Fruit fly (Drosophila melanogaster): ENCODE measurements around the gene alpha4GT1.

alpha4GT1 gene

DNA sequence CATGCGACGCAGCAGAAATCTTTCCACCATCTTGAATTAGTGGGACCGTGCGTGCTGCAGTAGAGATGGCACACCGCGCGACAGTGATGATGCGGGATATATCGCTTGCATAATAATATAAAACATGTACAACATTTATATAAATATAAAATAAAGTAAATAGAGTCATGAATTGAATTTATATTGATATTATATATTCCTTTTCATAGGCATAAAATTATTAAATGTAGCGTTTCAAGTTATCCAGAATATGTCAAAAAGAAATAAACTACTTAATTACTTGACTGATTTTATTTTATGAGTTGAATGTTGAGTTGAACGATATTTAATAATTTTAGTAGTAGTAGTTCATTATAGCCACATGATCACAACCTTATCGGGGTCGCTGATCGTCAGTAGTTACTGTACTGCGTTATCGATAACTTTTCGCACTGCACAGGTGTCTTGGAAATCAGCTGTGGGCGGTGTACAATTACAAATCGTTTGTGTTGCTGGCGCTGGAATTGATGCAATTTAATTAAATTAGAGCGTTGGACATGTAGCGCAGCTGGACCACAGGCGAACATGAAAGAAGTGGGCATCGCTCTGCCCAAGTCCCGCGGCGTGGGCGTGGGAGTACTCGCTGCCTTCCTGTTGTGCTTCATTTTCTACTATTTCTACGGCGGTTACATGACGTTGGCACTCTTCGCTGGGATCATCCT lies 35.1 kb downstream of the alpha4GT1 start, which contains the start of the genes Chd1 and Bem46 (continued):
- TF ChIP-seq CG12942 (GFP tag; optimal IDR thresholded peaks at IDR 0.05), result peak; percentile 88
- TF ChIP-seq CG6689 (GFP tag; IDR thresholded peaks at IDR 0.05), result peak; percentile 84
- peak; percentile 86 for TF ChIP-seq CG3847 (GFP tag; IDR thresholded peaks at IDR 0.05)
- peak; percentile 23 for TF ChIP-seq Camta (GFP tag; optimal IDR thresholded peaks at IDR 0.05)
- TF ChIP-seq tgo (GFP tag; IDR thresholded peaks at IDR 0.05), result peak; percentile 85
- TF ChIP-seq CG4730 (GFP tag; IDR thresholded peaks at IDR 0.05), result peak; percentile 86
- TF ChIP-seq zfh1 (GFP tag; IDR thresholded peaks at IDR 0.05), result peak; percentile 82
- peak; percentile 81 for TF ChIP-seq CG10267 (tag; optimal IDR thresholded peaks at IDR 0.05)
- TF ChIP-seq CG5245 (GFP tag; optimal IDR thresholded peaks at IDR 0.05), result peak; percentile 74
- peak; percentile 61 for TF ChIP-seq psq (GFP tag; optimal IDR thresholded peaks at IDR 0.05)
- TF ChIP-seq CHES-1-like (GFP tag; optimal IDR thresholded peaks at IDR 0.05), result peak; percentile 6
- peak; percentile 89 for TF ChIP-seq CG4424 (GFP tag; optimal IDR thresholded peaks at IDR 0.05)
- TF ChIP-seq Dek (tag; optimal IDR thresholded peaks at IDR 0.05), result peak; percentile 87
- no peak for TF ChIP-seq CG8281 (tag; optimal IDR thresholded peaks at IDR 0.05)
- TF ChIP-seq Nf-YC (tag; optimal IDR thresholded peaks at IDR 0.05), result peak; percentile 83
- TF ChIP-seq CG7271 (tag; optimal IDR thresholded peaks at IDR 0.05), result peak; percentile 47
- peak; percentile 66 for TF ChIP-seq CG8765 (GFP tag; IDR thresholded peaks at IDR 0.05)
- peak; percentile 75 to 89 for TF ChIP-seq dpn (GFP tag; optimal IDR thresholded peaks at IDR 0.05)
- no peak for TF ChIP-seq mld (GFP tag; IDR thresholded peaks at IDR 0.05; ENCODE audit: partially characterized antibody)
- TF ChIP-seq kah (GFP tag; optimal IDR thresholded peaks at IDR 0.05), result peak; percentile 96
- TF ChIP-seq CG10543 (GFP tag; optimal IDR thresholded peaks at IDR 0.05), result peak; percentile 90
- TF ChIP-seq Doc2 (GFP tag; IDR thresholded peaks at IDR 0.05), result 0 out of 2 replicates have a peak, but pooled peaks have one; percentile 60
- no peak for TF ChIP-seq repo (GFP tag; optimal IDR thresholded peaks at IDR 0.05)
- TF ChIP-seq Dip2 (GFP tag; IDR thresholded peaks at IDR 0.05), result no peak
- TF ChIP-seq toy (GFP tag; IDR thresholded peaks at IDR 0.05), result no peak
- peak; percentile 94 for TF ChIP-seq CG2116 (GFP tag; optimal IDR thresholded peaks at IDR 0.05)
- peak; percentile 84 for TF ChIP-seq CG14014 (GFP tag; IDR thresholded peaks at IDR 0.05)
- TF ChIP-seq emc (GFP tag; optimal IDR thresholded peaks at IDR 0.05), result peak; percentile 51
- peak; percentile 82 for TF ChIP-seq ttk (GFP tag; IDR thresholded peaks at IDR 0.05)
- peak; percentile 89 for TF ChIP-seq CG32532 (GFP tag; IDR thresholded peaks at IDR 0.05)
- peak; percentile 72 for TF ChIP-seq Fer1 (GFP tag; optimal IDR thresholded peaks at IDR 0.05)
- peak; percentile 73 for TF ChIP-seq Atf6 (GFP tag; IDR thresholded peaks at IDR 0.05)
- peak; percentile 37 for TF ChIP-seq MTF-1 (GFP tag; optimal IDR thresholded peaks at IDR 0.05; ENCODE audit: borderline replicate concordance)
- TF ChIP-seq cad (GFP tag; optimal IDR thresholded peaks at IDR 0.05), result no peak
- peak; percentile 61; the same call in 2 of the 3 replicates for TF ChIP-seq croc (GFP tag; conservative IDR thresholded peaks at IDR 0.05)
- no peak for TF ChIP-seq corto (GFP tag; optimal IDR thresholded peaks at IDR 0.05)
- TF ChIP-seq CG17568 (GFP tag; optimal IDR thresholded peaks at IDR 0.05), result no peak
- peak; percentile 87 for TF ChIP-seq klu (GFP tag; IDR thresholded peaks at IDR 0.05)
- TF ChIP-seq ewg (GFP tag; optimal IDR thresholded peaks at IDR 0.05), result peak; percentile 77
- TF ChIP-seq bowl (GFP tag; IDR thresholded peaks at IDR 0.05), result no peak
- TF ChIP-seq cwo (GFP tag; optimal IDR thresholded peaks at IDR 0.05), result peak; percentile 79
- no peak for TF ChIP-seq exex (tag; optimal IDR thresholded peaks at IDR 0.05)
- TF ChIP-seq al (GFP tag; IDR thresholded peaks at IDR 0.05), result peak; percentile 83
- peak; percentile 91 for TF ChIP-seq CG2678 (tag; optimal IDR thresholded peaks at IDR 0.05)
- peak; percentile 35 for TF ChIP-seq Myb (GFP tag; optimal IDR thresholded peaks at IDR 0.05)
- peak; percentile 88 for TF ChIP-seq CG18599 (GFP tag; optimal IDR thresholded peaks at IDR 0.05)
- TF ChIP-seq NK7.1 (GFP tag; optimal IDR thresholded peaks at IDR 0.05), result peak; percentile 56
- peak; percentile 38 for TF ChIP-seq gfzf (GFP tag; optimal IDR thresholded peaks at IDR 0.05)
- TF ChIP-seq cg (GFP tag; optimal IDR thresholded peaks at IDR 0.05), result no peak
- TF ChIP-seq CG7372 (GFP tag; IDR thresholded peaks at IDR 0.05), result peak; percentile 78

Measured in whole organism, embryonic.